Worm (Caenorhabditis elegans) whole organism, late embryonic: Measurements from ENCODE around the gene C17B7.12.
"Not testable (repeated sequence)": the region's sequence is repeated elsewhere in the genome, so short reads cannot be mapped to it uniquely, and the experiment has no call there.

Experiments
- C38D4.7 ChIP-seq: fragments of 200-800 bp; sonication (Bioruptor generic); optimal IDR thresholded peaks from 2 replicates; lab custom pipeline; 2018; ENCODE audit warnings: mild to moderate bottlenecking, missing genetic modification characterization, moderate library complexity, missing compliant biosample characterization
- K02D7.2 ChIP-seq: sonication (generic microtip); optimal IDR thresholded peaks from 2 replicates; lab custom pipeline; 2017; ENCODE audit warnings: mild to moderate bottlenecking, missing genetic modification characterization, missing compliant biosample characterization
- K09A11.1 ChIP-seq: sonication (generic microtip); optimal IDR thresholded peaks from 2 replicates; lab custom pipeline; 2017; ENCODE audit warnings: antibody characterized with exemption, mild to moderate bottlenecking, missing genetic modification characterization, missing compliant biosample characterization; ENCODE audit not compliant: insufficient read depth
- ceh-14 ChIP-seq: sonication (generic microtip); optimal IDR thresholded peaks from 2 replicates; lab custom pipeline; 2016; ENCODE audit warnings: missing genotype, missing genetic modification characterization, missing compliant biosample characterization
- ceh-18 ChIP-seq: sonication (generic microtip); optimal IDR thresholded peaks from 2 replicates; lab custom pipeline; 2016; ENCODE audit warnings: missing genetic modification characterization, missing compliant biosample characterization
- ceh-2 ChIP-seq: sonication (generic microtip); optimal IDR thresholded peaks from 2 replicates; lab custom pipeline; 2016; ENCODE audit warnings: missing genotype, missing genetic modification characterization, missing compliant biosample characterization
- ceh-22 ChIP-seq: sonication (generic microtip); optimal IDR thresholded peaks from 2 replicates; lab custom pipeline; 2017; ENCODE audit warnings: missing biosample characterization, missing genetic modification characterization
- ceh-30 ChIP-seq: fragments of 150-350 bp; optimal IDR thresholded peaks from 2 replicates; lab custom pipeline; 2014; ENCODE audit warnings: missing biosample characterization, missing genetic modification characterization
- ceh-34 ChIP-seq: sonication (generic microtip); optimal IDR thresholded peaks from 2 replicates; lab custom pipeline; 2016; ENCODE audit warnings: mild to moderate bottlenecking, missing genetic modification characterization, missing compliant biosample characterization
- elt-4 ChIP-seq: sonication (generic microtip); optimal IDR thresholded peaks from 2 replicates; lab custom pipeline; 2016; ENCODE audit warnings: missing genetic modification characterization, missing compliant biosample characterization
- ets-4 ChIP-seq: sonication (generic microtip); optimal IDR thresholded peaks from 2 replicates; lab custom pipeline; 2016; ENCODE audit warnings: missing genetic modification characterization, missing compliant biosample characterization
- eyg-1 ChIP-seq: sonication (generic microtip); optimal IDR thresholded peaks from 2 replicates; lab custom pipeline; 2016; ENCODE audit warnings: missing genotype, missing genetic modification characterization, missing compliant biosample characterization
- gmeb-2 ChIP-seq: sonication (generic microtip); optimal IDR thresholded peaks from 2 replicates; lab custom pipeline; 2016; ENCODE audit warnings: missing genetic modification characterization, inconsistent platforms, missing compliant biosample characterization
- hlh-13 ChIP-seq: fragments of 200-800 bp; sonication (Bioruptor generic); optimal IDR thresholded peaks from 2 replicates; lab custom pipeline; 2018; ENCODE audit warnings: mild to moderate bottlenecking, missing genetic modification characterization, missing compliant biosample characterization
- hlh-8 ChIP-seq: sonication (generic microtip); optimal IDR thresholded peaks from 2 replicates; lab custom pipeline; 2016; ENCODE audit warnings: missing genotype, missing genetic modification characterization, missing compliant biosample characterization
- lim-6 ChIP-seq: sonication (generic microtip); optimal IDR thresholded peaks from 2 replicates; lab custom pipeline; 2016; ENCODE audit warnings: missing genetic modification characterization, missing compliant biosample characterization
- lin-11 ChIP-seq: fragments of 200-800 bp; sonication (Bioruptor generic); optimal IDR thresholded peaks from 2 replicates; lab custom pipeline; 2018; ENCODE audit warnings: mild to moderate bottlenecking, missing genetic modification characterization, missing compliant biosample characterization
- nfya-1 ChIP-seq: sonication (generic microtip); optimal IDR thresholded peaks from 2 replicates; lab custom pipeline; 2017; ENCODE audit warnings: missing genetic modification characterization, mild to moderate bottlenecking, missing compliant biosample characterization, antibody characterized with exemption, moderate library complexity
- nhr-11 ChIP-seq: fragments of 150-350 bp; optimal IDR thresholded peaks from 2 replicates; lab custom pipeline; 2014; ENCODE audit warnings: missing biosample characterization, missing genetic modification characterization
- nhr-232 ChIP-seq: sonication (generic microtip); optimal IDR thresholded peaks from 2 replicates; lab custom pipeline; 2016; ENCODE audit warnings: missing genetic modification characterization, missing compliant biosample characterization
- npax-4 ChIP-seq: sonication (generic microtip); optimal IDR thresholded peaks from 2 replicates; lab custom pipeline; 2016; ENCODE audit warnings: missing genetic modification characterization, missing compliant biosample characterization
- pag-3 ChIP-seq: sonication (generic microtip); optimal IDR thresholded peaks from 2 replicates; lab custom pipeline; 2016; ENCODE audit warnings: missing compliant biosample characterization, missing genetic modification characterization, borderline replicate concordance
- pat-9 ChIP-seq: fragments of 200-800 bp; sonication (Bioruptor generic); optimal IDR thresholded peaks from 2 replicates; lab custom pipeline; 2018; ENCODE audit warnings: mild to moderate bottlenecking, missing genetic modification characterization, moderate library complexity, missing compliant biosample characterization
- pax-1 ChIP-seq: fragments of 150-350 bp; optimal IDR thresholded peaks from 2 replicates; lab custom pipeline; 2014; ENCODE audit warnings: missing biosample characterization, missing genetic modification characterization
- pha-4 ChIP-seq: fragments of 150-350 bp; optimal IDR thresholded peaks from 2 replicates; lab custom pipeline; 2018; ENCODE audit warnings: missing biosample characterization, missing genetic modification reagents, missing genetic modification characterization
- rnt-1 ChIP-seq: sonication (generic microtip); optimal IDR thresholded peaks from 2 replicates; lab custom pipeline; 2016; ENCODE audit warnings: missing genetic modification characterization, missing compliant biosample characterization
- sdc-2 ChIP-seq: sonication (generic microtip); optimal IDR thresholded peaks from 2 replicates; lab custom pipeline; 2016; ENCODE audit warnings: missing genotype, missing genetic modification characterization, missing compliant biosample characterization
- sox-2 ChIP-seq: fragments of 200-800 bp; sonication (Bioruptor generic); IDR thresholded peaks from 2 replicates; pipeline ENCODE4 v1.3.6; 2022; ENCODE audit warnings: missing genetic modification reagents, missing genetic modification characterization, missing compliant biosample characterization
- syd-9 ChIP-seq: sonication (generic microtip); optimal IDR thresholded peaks from 2 replicates; lab custom pipeline; 2016; ENCODE audit warnings: mild to moderate bottlenecking, missing genetic modification characterization, moderate library complexity, missing compliant biosample characterization
- ttx-3 ChIP-seq: sonication (generic microtip); optimal IDR thresholded peaks from 2 replicates; lab custom pipeline; 2016; ENCODE audit warnings: missing genetic modification reagents, missing genetic modification characterization, missing compliant biosample characterization
- unc-42 ChIP-seq: sonication (generic microtip); optimal IDR thresholded peaks from 2 replicates; lab custom pipeline; 2016; ENCODE audit warnings: missing genotype, missing genetic modification characterization, missing compliant biosample characterization
- unc-55 ChIP-seq: sonication (generic microtip); optimal IDR thresholded peaks from 2 replicates; lab custom pipeline; 2017; ENCODE audit warnings: missing biosample characterization, missing genetic modification reagents, missing genetic modification characterization
- unc-86 ChIP-seq: sonication (generic microtip); optimal IDR thresholded peaks from 2 replicates; lab custom pipeline; 2016; ENCODE audit warnings: missing genetic modification characterization, missing compliant biosample characterization
- zip-5 ChIP-seq: sonication (generic microtip); optimal IDR thresholded peaks from 2 replicates; lab custom pipeline; 2016; ENCODE audit warnings: missing genetic modification characterization, missing compliant biosample characterization
- ztf-16 ChIP-seq: sonication (generic microtip); optimal IDR thresholded peaks from 2 replicates; lab custom pipeline; 2017; ENCODE audit warnings: missing genetic modification characterization, missing compliant biosample characterization

The C17B7.12 gene

ce11 chrV:3361633-3362032 lies 8.6 kb downstream of the C17B7.12 start:
- TF ChIP-seq nhr-232 (tag; lab: Kevin White, UChicago) (no peak), sox-2 (GFP tag; lab: Robert Waterston, UW) (no peak), lim-6 (tag; lab: Kevin White, UChicago) (no peak), K09A11.1 (tag; lab: Kevin White, UChicago) (no peak), unc-55 (GFP tag; lab: Kevin White, UChicago) (no peak), unc-86 (tag; lab: Kevin White, UChicago) (no peak), hlh-8 (tag; lab: Kevin White, UChicago) (no peak), K02D7.2 (no peak), sdc-2 (tag; lab: Kevin White, UChicago) (no peak), ceh-34 (tag; lab: Kevin White, UChicago) (no peak), ztf-16 (tag; lab: Kevin White, UChicago) (no peak), elt-4 (tag; lab: Kevin White, UChicago) (no peak), hlh-13 (no peak), pag-3 (tag; lab: Kevin White, UChicago) (no peak), pha-4 (no peak), ceh-14 (tag; lab: Kevin White, UChicago) (no peak), pax-1 (tag; lab: Kevin White, UChicago) (no peak)
- TF ChIP-seq, all 69 proteins: peak for 0

ce11 chrV:3362475-3362874 lies 9.4 kb downstream of the C17B7.12 start, which contains the start of gene C04E12.4:
Gene C04E12.4, plus strand, starts transcription at chrV:3362775.
- TF ChIP-seq ceh-34 (tag; lab: Kevin White, UChicago) (no peak), unc-42 (tag; lab: Kevin White, UChicago) (no peak), pha-4 (no peak), eyg-1 (tag; lab: Kevin White, UChicago) (no peak)

ce11 chrV:3367773-3368172 lies 14.7 kb downstream of the C17B7.12 start, which contains the start of gene C04E12.2:
Gene C04E12.2, plus strand, starts transcription at chrV:3368073.
- TF ChIP-seq ceh-22 (tag; lab: Kevin White, UChicago); ceh-18 (tag; lab: Kevin White, UChicago); rnt-1: not testable (repeated sequence)
- TF ChIP-seq, all 69 proteins: peak for 0; not testable (repeated sequence) for 69

- TF ChIP-seq eyg-1 (tag; lab: Kevin White, UChicago) = no peak
- no peak for TF ChIP-seq ttx-3 (tag; lab: Kevin White, UChicago)
- TF ChIP-seq gmeb-2 = no peak
- no peak for TF ChIP-seq ceh-2 (tag; lab: Kevin White, UChicago)
- no peak for TF ChIP-seq ceh-30 (tag; lab: Kevin White, UChicago)
- no peak for TF ChIP-seq nhr-11 (tag; lab: Kevin White, UChicago)
- no peak for TF ChIP-seq syd-9 (tag; lab: Kevin White, UChicago)
These were observed 19.6 kb downstream of the C17B7.12 start, which contains the start of gene srx-121 for ce11 chrV:3372673-3373072. Gene srx-121, minus strand, starts transcription at chrV:3372773.

- TF ChIP-seq pat-9 (tag; lab: Kevin White, UChicago) (no peak), pha-4 (no peak), zip-5 (tag; lab: Kevin White, UChicago) (no peak), lin-11 (tag; lab: Kevin White, UChicago) (no peak)
- TF ChIP-seq, all 69 proteins: peak for 0
These were observed 23.9 kb downstream of the C17B7.12 start, which contains the start of gene srbc-2 for ce11 chrV:3376973-3377372. Gene srbc-2, minus strand, starts transcription at chrV:3377073.

- TF ChIP-seq npax-4 (tag; lab: Kevin White, UChicago) (no peak), ets-4 (tag; lab: Kevin White, UChicago) (no peak), nhr-232 (tag; lab: Kevin White, UChicago) (no peak), ceh-2 (tag; lab: Kevin White, UChicago) (no peak), hlh-13 (no peak), rnt-1 (no peak), nfya-1 (tag; lab: Kevin White, UChicago) (no peak), C38D4.7 (GFP tag; lab: Kevin White, UChicago) (no peak), pax-1 (tag; lab: Kevin White, UChicago) (no peak)
These were observed 35.3 kb downstream of the C17B7.12 start for ce11 chrV:3388299-3388698.
